Worm (Caenorhabditis elegans) whole organism, late embryonic: ENCODE results near the gene T12A2.21.

Experiments
- ceh-9 ChIP-seq: sonication (generic microtip); optimal IDR thresholded peaks from 2 replicates; lab custom pipeline; 2016; ENCODE audit warnings: mild to moderate bottlenecking, missing genetic modification characterization, inconsistent platforms, missing compliant biosample characterization
- dve-1 ChIP-seq: sonication (generic microtip); optimal IDR thresholded peaks from 2 replicates; lab custom pipeline; 2017; ENCODE audit warnings: antibody characterized with exemption, mild to moderate bottlenecking, missing genetic modification characterization, missing compliant biosample characterization
- fax-1 ChIP-seq: sonication (generic microtip); optimal IDR thresholded peaks from 2 replicates; lab custom pipeline; 2016; ENCODE audit warnings: missing genotype, missing genetic modification characterization, missing compliant biosample characterization
- pqm-1 ChIP-seq: sonication (generic microtip); optimal IDR thresholded peaks from 2 replicates; lab custom pipeline; 2016; ENCODE audit warnings: missing genetic modification characterization, missing compliant biosample characterization

ce11 chrIII:6258262-6258661 is 21.7 kb upstream of the T12A2.21 start, which contains the start of gene srg-1:
- no peak for TF ChIP-seq dve-1 (tag; lab: Kevin White, UChicago)
- TF ChIP-seq fax-1 (tag; lab: Kevin White, UChicago), result no peak
- no peak for TF ChIP-seq ceh-9 (tag; lab: Kevin White, UChicago)
- TF ChIP-seq pqm-1 (tag; lab: Kevin White, UChicago), result no peak
